Worm (Caenorhabditis elegans) whole organism, L3 larva: ENCODE measurements around the gene C49C3.8.

Experiments used
- ceh-28 ChIP-seq: fragments of 150-350 bp; optimal IDR thresholded peaks from 2 replicates; lab custom pipeline; 2014; ENCODE audit warnings: missing biosample characterization, missing genetic modification reagents, missing genetic modification characterization
- egl-27 ChIP-seq: sonication (generic microtip); optimal IDR thresholded peaks from 4 replicates; lab custom pipeline; 2017; ENCODE audit warnings: missing biosample characterization, missing genetic modification reagents, missing genetic modification characterization
- elt-2 ChIP-seq: sonication (generic microtip); optimal IDR thresholded peaks from 2 replicates; lab custom pipeline; 2016; ENCODE audit warnings: missing genetic modification reagents, mild to moderate bottlenecking, missing genetic modification characterization, missing compliant biosample characterization
- fos-1 ChIP-seq: fragments of 150-350 bp; optimal IDR thresholded peaks from 2 replicates; lab custom pipeline; 2014; ENCODE audit warnings: missing biosample characterization, missing genetic modification characterization
- nhr-12 ChIP-seq: fragments of 150-350 bp; optimal IDR thresholded peaks from 2 replicates; lab custom pipeline; 2014; ENCODE audit warnings: missing biosample characterization, missing genetic modification characterization
- nhr-25 ChIP-seq: sonication (generic microtip); optimal IDR thresholded peaks from 2 replicates; lab custom pipeline; 2017; ENCODE audit warnings: missing biosample characterization, missing genetic modification characterization
- pqm-1 ChIP-seq: fragments of 150-350 bp; optimal IDR thresholded peaks from 2 replicates; lab custom pipeline; 2017; ENCODE audit warnings: missing biosample characterization, missing genetic modification characterization, inconsistent platforms
- snpc-4 ChIP-seq: fragments of 150-350 bp; optimal IDR thresholded peaks from 2 replicates; lab custom pipeline; 2014; ENCODE audit warnings: missing biosample characterization, missing genetic modification characterization
- unc-62 ChIP-seq: fragments of 150-350 bp; sonication (generic microtip); optimal IDR thresholded peaks from 4 replicates; lab custom pipeline; 2014; ENCODE audit warnings: missing biosample characterization, missing genetic modification reagents, missing genetic modification characterization
- zag-1 ChIP-seq: fragments of 150-350 bp; optimal IDR thresholded peaks from 2 replicates; lab custom pipeline; 2014; ENCODE audit warnings: missing biosample characterization, missing genetic modification characterization

DNA sequence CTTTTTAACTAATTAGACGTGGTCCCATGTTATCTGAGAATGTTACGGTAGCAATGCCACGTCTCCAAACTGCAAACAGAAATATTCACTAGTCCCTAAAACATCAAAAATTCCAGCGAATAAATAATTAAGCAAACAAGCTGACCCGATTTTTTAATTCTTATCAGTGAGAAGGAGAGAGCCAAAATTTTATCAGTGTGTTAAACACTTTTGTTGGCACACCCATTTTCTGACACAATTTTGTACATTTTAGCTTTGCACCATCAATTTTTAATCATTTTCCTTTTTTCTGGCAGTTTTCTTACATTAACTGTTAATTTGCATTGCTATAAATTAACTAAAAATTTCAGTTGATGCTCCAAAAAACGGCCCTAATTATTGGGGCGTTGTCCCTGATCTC is 14.6 kb upstream of the C49C3.8 start, which contains the start of gene C49C3.4:
- no peak for TF ChIP-seq nhr-12
- TF ChIP-seq pqm-1 (tag; lab: Kevin White, UChicago) = peak; percentile 20
- no peak for TF ChIP-seq fos-1 (tag; lab: Kevin White, UChicago)
- no peak for TF ChIP-seq snpc-4 (tag; lab: Kevin White, UChicago)
- no peak for TF ChIP-seq zag-1 (tag; lab: Kevin White, UChicago)
- no peak for TF ChIP-seq nhr-25 (tag; lab: Kevin White, UChicago)
- TF ChIP-seq unc-62 (GFP tag; lab: Kevin White, UChicago) = no peak
- TF ChIP-seq egl-27 (tag; lab: Kevin White, UChicago) = no peak
- TF ChIP-seq ceh-28 = no peak
- peak; percentile 70 for TF ChIP-seq elt-2 (tag; lab: Kevin White, UChicago)
